Fruit fly (Drosophila melanogaster): ENCODE results near the gene Nulp1.

Gene Nulp1

dm6 chr3L:8127712-8128210 lies 17.6 kb downstream of the Nulp1 start, which contains the start of the genes Cds and Uba2 (continued):
- no peak for TF ChIP-seq Hr78 (GFP tag; optimal IDR thresholded peaks at IDR 0.05)

DNA sequence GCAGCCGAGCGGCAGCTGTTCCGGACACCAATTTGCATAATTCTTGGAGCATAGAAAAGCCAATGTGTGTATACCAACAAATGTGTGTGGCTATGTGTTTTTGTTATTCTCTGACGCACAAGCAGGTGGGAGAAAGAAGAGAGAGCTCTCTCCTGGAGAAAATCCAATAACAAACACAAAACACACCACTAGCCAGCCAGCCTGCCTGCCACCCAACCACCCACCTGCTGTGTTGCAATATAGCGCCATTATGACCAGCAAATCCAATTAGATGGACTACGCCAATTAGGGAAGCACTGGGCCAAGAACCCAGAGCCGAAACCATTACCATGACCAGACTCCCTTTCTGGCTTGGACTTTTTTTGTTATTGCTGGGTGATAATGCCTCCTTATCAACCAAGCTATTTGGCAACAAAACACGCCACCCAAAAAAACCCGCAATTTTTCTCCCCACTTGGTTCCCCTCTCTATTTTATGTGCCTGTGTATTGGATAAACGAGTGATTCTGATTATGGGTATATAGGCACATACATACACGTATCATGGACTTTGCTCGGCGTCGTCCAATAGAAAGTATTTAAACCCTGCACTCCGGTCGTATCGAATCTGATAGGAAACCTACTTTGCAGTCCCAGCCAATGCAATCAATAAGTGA lies 18.4 kb downstream of the Nulp1 start:
- TF ChIP-seq CG32264 (GFP tag; optimal IDR thresholded peaks at IDR 0.05) (no peak), dmrt93B (GFP tag; optimal IDR thresholded peaks at IDR 0.05) (no peak), Myc (optimal IDR thresholded peaks at IDR 0.05) (no peak), Abd-B (GFP tag; optimal IDR thresholded peaks at IDR 0.05) (no peak), br (GFP tag; optimal IDR thresholded peaks at IDR 0.05) (no peak), Hr83 (GFP tag; optimal IDR thresholded peaks at IDR 0.05; ENCODE audit: poor library complexity, severe bottlenecking) (peak; percentile 50), jim (GFP tag; optimal IDR thresholded peaks at IDR 0.05) (no peak), rgr (GFP tag; optimal IDR thresholded peaks at IDR 0.05) (no peak), lola (GFP tag; optimal IDR thresholded peaks at IDR 0.05) (no peak), N (GFP tag; optimal IDR thresholded peaks at IDR 0.05) (no peak), Hnf4 (GFP tag; optimal IDR thresholded peaks at IDR 0.05) (peak; percentile 89), Hr78 (GFP tag; optimal IDR thresholded peaks at IDR 0.05) (no peak), CG9705 (GFP tag; optimal IDR thresholded peaks at IDR 0.05) (no peak), sage (GFP tag; optimal IDR thresholded peaks at IDR 0.05) (no peak), HLH106 (tag; optimal IDR thresholded peaks at IDR 0.05) (peak; percentile 60), OdsH (GFP tag; optimal IDR thresholded peaks at IDR 0.05) (peak; percentile 12), Mio (GFP tag; optimal IDR thresholded peaks at IDR 0.05) (no peak), dl (GFP tag; optimal IDR thresholded peaks at IDR 0.05; ENCODE audit: insufficient read depth in 1 of 2, partially characterized antibody in 2 of 2) (no peak), pan (optimal IDR thresholded peaks at IDR 0.05) (no peak), sv (GFP tag; optimal IDR thresholded peaks at IDR 0.05) (no peak), Vsx2 (GFP tag; optimal IDR thresholded peaks at IDR 0.05; ENCODE audit: partially characterized antibody) (peak; percentile 23), psq (GFP tag; optimal IDR thresholded peaks at IDR 0.05) (no peak), h (GFP tag; optimal IDR thresholded peaks at IDR 0.05) (peak; percentile 44), Rel (GFP tag; optimal IDR thresholded peaks at IDR 0.05) (no peak), Rel (tag; optimal IDR thresholded peaks at IDR 0.05) (peak; percentile 91)

- TF ChIP-seq rgr (GFP tag; optimal IDR thresholded peaks at IDR 0.05) (peak; percentile 84), dmrt93B (GFP tag; optimal IDR thresholded peaks at IDR 0.05) (no peak), CrebA (GFP tag; optimal IDR thresholded peaks at IDR 0.05; ENCODE audit: borderline replicate concordance) (no peak), Mio (GFP tag; optimal IDR thresholded peaks at IDR 0.05) (no peak), Myc (optimal IDR thresholded peaks at IDR 0.05) (peak; percentile 39), ey (GFP tag; optimal IDR thresholded peaks at IDR 0.05) (peak; percentile 77), Hr83 (GFP tag; optimal IDR thresholded peaks at IDR 0.05; ENCODE audit: poor library complexity, severe bottlenecking) (no peak), foxo (GFP tag; optimal IDR thresholded peaks at IDR 0.05) (peak; percentile 17 to 89), HLH106 (tag; optimal IDR thresholded peaks at IDR 0.05) (peak; percentile 84), CG32264 (GFP tag; optimal IDR thresholded peaks at IDR 0.05) (peak; percentile 74), h (GFP tag; optimal IDR thresholded peaks at IDR 0.05) (peak; percentile 87), sv (GFP tag; optimal IDR thresholded peaks at IDR 0.05) (peak; percentile 89), OdsH (GFP tag; optimal IDR thresholded peaks at IDR 0.05) (peak; percentile 72), CG9705 (GFP tag; optimal IDR thresholded peaks at IDR 0.05) (peak; percentile 76), woc (GFP tag; optimal IDR thresholded peaks at IDR 0.05) (no peak), Sp1 (GFP tag; optimal IDR thresholded peaks at IDR 0.05) (peak; percentile 76), tai (GFP tag; optimal IDR thresholded peaks at IDR 0.05) (no peak), Vsx2 (GFP tag; optimal IDR thresholded peaks at IDR 0.05; ENCODE audit: partially characterized antibody) (no peak), dsf (GFP tag; optimal IDR thresholded peaks at IDR 0.05; ENCODE audit: borderline replicate concordance) (peak; percentile 68), br (GFP tag; optimal IDR thresholded peaks at IDR 0.05) (peak; percentile 82), psq (GFP tag; optimal IDR thresholded peaks at IDR 0.05) (peak; percentile 76), GATAd (GFP tag; optimal IDR thresholded peaks at IDR 0.05) (no peak), Hr78 (GFP tag; optimal IDR thresholded peaks at IDR 0.05) (no peak)
Measured at dm6 chr3L:8137448-8137906, 27.3 kb downstream of the Nulp1 start, which contains the start of the genes Setx and mus301. TSS of gene Setx (minus strand) at chr3L:8137498. TSS of gene mus301 (plus strand) at chr3L:8137808.

DNA sequence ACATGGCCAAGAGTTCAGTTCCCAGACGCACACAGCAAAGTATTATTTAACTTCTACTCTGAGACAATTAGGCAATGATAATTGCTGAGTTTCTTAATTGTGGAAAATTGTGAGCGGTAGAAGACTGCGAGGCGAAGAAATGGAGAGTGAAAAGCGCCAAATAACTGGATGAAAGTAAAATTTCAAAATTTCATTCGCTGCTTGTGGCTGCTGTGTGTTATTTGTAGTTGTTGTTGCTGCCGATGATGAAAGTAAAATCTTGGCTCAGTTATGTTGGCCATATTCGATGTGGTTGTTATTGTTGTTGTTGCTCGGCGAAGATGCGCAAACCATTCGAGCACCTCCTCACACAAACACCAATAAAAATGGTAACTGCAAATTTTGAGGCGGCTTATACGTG lies 40.1 kb downstream of the Nulp1 start:
- TF ChIP-seq CrebA (GFP tag; optimal IDR thresholded peaks at IDR 0.05; ENCODE audit: borderline replicate concordance) (no peak), rgr (GFP tag; optimal IDR thresholded peaks at IDR 0.05) (no peak), h (GFP tag; optimal IDR thresholded peaks at IDR 0.05) (no peak), foxo (GFP tag; optimal IDR thresholded peaks at IDR 0.05) (no peak), dmrt93B (GFP tag; optimal IDR thresholded peaks at IDR 0.05) (no peak), CG32264 (GFP tag; optimal IDR thresholded peaks at IDR 0.05) (no peak), Dif (GFP tag; optimal IDR thresholded peaks at IDR 0.05; ENCODE audit: partially characterized antibody) (no peak), jim (GFP tag; optimal IDR thresholded peaks at IDR 0.05) (no peak), Hr78 (GFP tag; optimal IDR thresholded peaks at IDR 0.05) (no peak), Dfd (GFP tag; optimal IDR thresholded peaks at IDR 0.05) (no peak), Sp1 (GFP tag; optimal IDR thresholded peaks at IDR 0.05) (no peak), tai (GFP tag; optimal IDR thresholded peaks at IDR 0.05) (no peak)

All from whole organism, wandering third instar larva.